Fruit fly (Drosophila melanogaster): ENCODE data around the gene CG2233.

Gene CG2233

dm6 chrX:8057837-8058445 is 20.6 kb upstream of the CG2233 start:
- TF ChIP-seq CG9215 (GFP tag; IDR thresholded peaks at IDR 0.05) (no peak), Atf-2 (GFP tag; optimal IDR thresholded peaks at IDR 0.05) (no peak), Sry-δ (GFP tag; optimal IDR thresholded peaks at IDR 0.05) (no peak), Drgx (GFP tag; IDR thresholded peaks at IDR 0.05) (peak; percentile 19; the same call in 1 of the 2 replicates), nau (GFP tag; optimal IDR thresholded peaks at IDR 0.05) (no peak), CG7357 (GFP tag; IDR thresholded peaks at IDR 0.05) (no peak), zf30C (GFP tag; optimal IDR thresholded peaks at IDR 0.05) (no peak), ham (GFP tag; IDR thresholded peaks at IDR 0.05) (no peak), CG9932 (GFP tag; IDR thresholded peaks at IDR 0.05) (no peak), Opbp (GFP tag; IDR thresholded peaks at IDR 0.05; ENCODE audit: partially characterized antibody) (no peak), Hey (tag; optimal IDR thresholded peaks at IDR 0.05) (no peak), Oli (tag; optimal IDR thresholded peaks at IDR 0.05) (no peak), Trl (optimal IDR thresholded peaks at IDR 0.05) (peak; percentile 97 to 99), Trl (GFP tag; optimal IDR thresholded peaks at IDR 0.05) (no peak), CG10267 (tag; optimal IDR thresholded peaks at IDR 0.05) (no peak), H2.0 (GFP tag; IDR thresholded peaks at IDR 0.05) (no peak), CG1233 (GFP tag; optimal IDR thresholded peaks at IDR 0.05) (peak; percentile 34), nerfin-1 (tag; optimal IDR thresholded peaks at IDR 0.05) (peak; percentile 68), sug (tag; optimal IDR thresholded peaks at IDR 0.05) (no peak), gem (tag; optimal IDR thresholded peaks at IDR 0.05) (peak; percentile 34), H15 (GFP tag; IDR thresholded peaks at IDR 0.05) (no peak), CG11085 (GFP tag; IDR thresholded peaks at IDR 0.05) (no peak), ara (GFP tag; IDR thresholded peaks at IDR 0.05) (no peak), CG16779 (GFP tag; IDR thresholded peaks at IDR 0.05) (no peak), tx (GFP tag; optimal IDR thresholded peaks at IDR 0.05) (no peak), CG13287 (GFP tag; IDR thresholded peaks at IDR 0.05; ENCODE audit: partially characterized antibody) (peak; percentile 23; the same call in 1 of the 2 replicates), CG5180 (GFP tag; optimal IDR thresholded peaks at IDR 0.05) (no peak), CG11695 (GFP tag; IDR thresholded peaks at IDR 0.05) (no peak), CG1832 (GFP tag; optimal IDR thresholded peaks at IDR 0.05) (peak; percentile 46), Neu2 (GFP tag; optimal IDR thresholded peaks at IDR 0.05; ENCODE audit: borderline replicate concordance) (no peak), CG12104 (GFP tag; optimal IDR thresholded peaks at IDR 0.05) (no peak), CG10321 (GFP tag; IDR thresholded peaks at IDR 0.05) (no peak), lola (GFP tag; optimal IDR thresholded peaks at IDR 0.05) (peak in 1 of 3 experiments; percentile 13), pita (GFP tag; optimal IDR thresholded peaks at IDR 0.05) (no peak), klu (GFP tag; IDR thresholded peaks at IDR 0.05) (no peak), Hand (GFP tag; optimal IDR thresholded peaks at IDR 0.05) (no peak), cwo (GFP tag; optimal IDR thresholded peaks at IDR 0.05) (no peak), GATAe (GFP tag; conservative IDR thresholded peaks at IDR 0.05) (no peak), Doc3 (GFP tag; IDR thresholded peaks at IDR 0.05; ENCODE audit: partially characterized antibody) (no peak), dmrt11E (tag; optimal IDR thresholded peaks at IDR 0.05) (peak; percentile 13), CG34422 (GFP tag; IDR thresholded peaks at IDR 0.05) (no peak), CG17186 (GFP tag; optimal IDR thresholded peaks at IDR 0.05) (no peak), CG4820 (GFP tag; optimal IDR thresholded peaks at IDR 0.05) (no peak), NFAT (GFP tag; IDR thresholded peaks at IDR 0.05) (no peak), Scr (GFP tag; IDR thresholded peaks at IDR 0.05; ENCODE audit: partially characterized antibody) (no peak), bab2 (GFP tag; optimal IDR thresholded peaks at IDR 0.05) (no peak), trh (GFP tag; optimal IDR thresholded peaks at IDR 0.05) (no peak), Dad (GFP tag; optimal IDR thresholded peaks at IDR 0.05) (no peak), Meics (GFP tag; optimal IDR thresholded peaks at IDR 0.05) (no peak), vfl (GFP tag; optimal IDR thresholded peaks at IDR 0.05) (no peak), Xbp1 (GFP tag; optimal IDR thresholded peaks at IDR 0.05) (no peak)

Measured in whole organism, embryonic.